Worm (Caenorhabditis elegans) whole organism, L2 larva: ENCODE results near the gene Y46H3C.5.

ENCODE experiments used
- ama-1 ChIP-seq: fragments of 150-350 bp; optimal IDR thresholded peaks from 2 replicates; lab custom pipeline; 2018; ENCODE audit warnings: inconsistent platforms
- elt-1 ChIP-seq: fragments of 150-350 bp; optimal IDR thresholded peaks from 2 replicates; lab custom pipeline; 2014; ENCODE audit warnings: missing biosample characterization, missing genetic modification characterization
- fos-1 ChIP-seq: fragments of 150-350 bp; optimal IDR thresholded peaks from 2 replicates; lab custom pipeline; 2014; ENCODE audit warnings: missing biosample characterization, missing genetic modification characterization

- TF ChIP-seq fos-1 (tag; lab: Kevin White, UChicago) (no peak), elt-1 (no peak), ama-1 (lab: Kevin White, UChicago) (no peak)
Observed at ce11 chrV:1718232-1718631, 25.9 kb upstream of the Y46H3C.5 start.
